Fruit fly (Drosophila melanogaster): ENCODE measurements around the gene DEF8.

dm6 chr3L:12113589-12113988 is 18.4 kb upstream of the DEF8 start:
- TF ChIP-seq topi (GFP tag; optimal IDR thresholded peaks at IDR 0.05) (no peak), CG32006 (GFP tag; optimal IDR thresholded peaks at IDR 0.05) (no peak), CG11762 (GFP tag; optimal IDR thresholded peaks at IDR 0.05; ENCODE audit: insufficient read depth) (no peak), Eip75B (GFP tag; optimal IDR thresholded peaks at IDR 0.05) (no peak), CG6163 (GFP tag; IDR thresholded peaks at IDR 0.05) (0 out of 3 replicates have a peak, but pooled peaks have one; percentile 40)

Data from whole organism, prepupa.